Fruit fly (Drosophila melanogaster) whole organism, embryonic: ENCODE results near the gene CG16789.

ENCODE experiments used
- Abd-B ChIP-seq: fragments of 200-800 bp; sonication (Bioruptor generic); optimal IDR thresholded peaks from 2 replicates; lab custom pipeline; 2018; ENCODE audit warnings: missing biosample characterization, mild to moderate bottlenecking, missing genetic modification characterization, moderate library complexity
- Atf6 ChIP-seq: fragments of 200-800 bp; sonication (Bioruptor generic); IDR thresholded peaks from 2 replicates; pipeline ENCODE4 v1.3.6; 2022; ENCODE audit warnings: missing biosample characterization, missing genetic modification characterization
- CG10147 ChIP-seq: fragments of 200-800 bp; sonication (Bioruptor generic); optimal IDR thresholded peaks from 2 replicates; lab custom pipeline; 2019; ENCODE audit warnings: missing biosample characterization, mild to moderate bottlenecking, missing genetic modification characterization, moderate library complexity
- CG1024 ChIP-seq: fragments of 200-800 bp; sonication (Bioruptor generic); IDR thresholded peaks from 2 replicates; pipeline ENCODE4 v1.3.6; 2022; ENCODE audit warnings: missing biosample characterization, missing genetic modification characterization
- CG10267 ChIP-seq: fragments of 200-800 bp; sonication (Bioruptor generic); optimal IDR thresholded peaks from 2 replicates; lab custom pipeline; 2018; ENCODE audit warnings: missing biosample characterization, mild to moderate bottlenecking, missing genetic modification characterization, moderate library complexity
- CG10959 ChIP-seq: fragments of 200-800 bp; sonication (Bioruptor generic); IDR thresholded peaks from 2 replicates; pipeline ENCODE4 v1.3.6; 2022; ENCODE audit warnings: missing biosample characterization, missing genetic modification characterization
- CG11247 ChIP-seq: fragments of 200-800 bp; sonication (Bioruptor generic); IDR thresholded peaks from 2 replicates; pipeline ENCODE4 v1.3.6; 2022; ENCODE audit warnings: missing biosample characterization, missing genetic modification characterization
- CG11723 ChIP-seq: fragments of 200-800 bp; sonication (Bioruptor generic); optimal IDR thresholded peaks from 2 replicates; lab custom pipeline; 2017; ENCODE audit warnings: missing biosample characterization, mild to moderate bottlenecking, missing genetic modification characterization
- CG12299 ChIP-seq: fragments of 200-800 bp; sonication (Bioruptor generic); optimal IDR thresholded peaks from 2 replicates; lab custom pipeline; 2018; ENCODE audit warnings: missing biosample characterization, mild to moderate bottlenecking, missing genetic modification characterization
- CG13894 ChIP-seq: fragments of 200-800 bp; sonication (Bioruptor generic); optimal IDR thresholded peaks from 3 replicates; lab custom pipeline; 2018; ENCODE audit warnings: missing biosample characterization, mild to moderate bottlenecking, missing genetic modification characterization, moderate library complexity
- CG14441 ChIP-seq: fragments of 200-800 bp; sonication (Bioruptor generic); IDR thresholded peaks from 2 replicates; pipeline ENCODE4 v1.3.6; 2022; ENCODE audit warnings: missing biosample characterization, missing genetic modification characterization
- CG1529 ChIP-seq: fragments of 200-800 bp; sonication (Bioruptor generic); optimal IDR thresholded peaks from 3 replicates; lab custom pipeline; 2018; ENCODE audit warnings: missing biosample characterization, missing genetic modification characterization
- CG15696 ChIP-seq: fragments of 200-800 bp; sonication (Bioruptor generic); optimal IDR thresholded peaks from 2 replicates; lab custom pipeline; 2019; ENCODE audit warnings: missing biosample characterization, mild to moderate bottlenecking, missing genetic modification characterization, moderate library complexity
- CG16815 ChIP-seq: fragments of 200-800 bp; sonication (Bioruptor generic); optimal IDR thresholded peaks from 3 replicates; lab custom pipeline; 2017; ENCODE audit warnings: missing biosample characterization, mild to moderate bottlenecking, missing genetic modification characterization
- CG17612 ChIP-seq: fragments of 200-800 bp; sonication (Bioruptor generic); IDR thresholded peaks from 2 replicates; pipeline ENCODE4 v1.3.6; 2022; ENCODE audit warnings: missing biosample characterization, missing genetic modification characterization
- CG18599 ChIP-seq: fragments of 200-800 bp; sonication (Bioruptor generic); optimal IDR thresholded peaks from 3 replicates; lab custom pipeline; 2017; ENCODE audit warnings: missing biosample characterization, missing genetic modification characterization, mild to moderate bottlenecking, moderate library complexity, missing genetic modification reagents
- CG2202 ChIP-seq: fragments of 200-800 bp; sonication (Bioruptor generic); optimal IDR thresholded peaks from 2 replicates; lab custom pipeline; 2018; ENCODE audit warnings: missing biosample characterization, mild to moderate bottlenecking, missing genetic modification characterization
- CG2875 ChIP-seq: fragments of 200-800 bp; sonication (Bioruptor generic); optimal IDR thresholded peaks from 2 replicates; lab custom pipeline; 2017; ENCODE audit warnings: missing biosample characterization, mild to moderate bottlenecking, missing genetic modification characterization, missing genetic modification reagents
- CG34422 ChIP-seq: fragments of 200-800 bp; sonication (Bioruptor generic); IDR thresholded peaks from 3 replicates; pipeline ENCODE4 v1.3.6; 2022; ENCODE audit warnings: missing biosample characterization, missing genetic modification characterization
- CG4707 ChIP-seq: fragments of 200-800 bp; sonication (Bioruptor generic); optimal IDR thresholded peaks from 2 replicates; lab custom pipeline; 2018; ENCODE audit warnings: missing biosample characterization, mild to moderate bottlenecking, missing genetic modification characterization, moderate library complexity
- CG5180 ChIP-seq: fragments of 200-800 bp; sonication (Bioruptor generic); optimal IDR thresholded peaks from 3 replicates; lab custom pipeline; 2017; ENCODE audit warnings: missing biosample characterization, missing genetic modification characterization, mild to moderate bottlenecking, moderate library complexity, missing genetic modification reagents
- CG6272 ChIP-seq: fragments of 200-800 bp; sonication (Bioruptor generic); IDR thresholded peaks from 2 replicates; pipeline ENCODE4 v1.3.6; 2022; ENCODE audit warnings: missing biosample characterization, missing genetic modification characterization
- CG7556 ChIP-seq: fragments of 200-800 bp; sonication (Bioruptor generic); optimal IDR thresholded peaks from 2 replicates; lab custom pipeline; 2017; ENCODE audit warnings: missing biosample characterization, mild to moderate bottlenecking, missing genetic modification characterization
- CG7963 ChIP-seq: fragments of 200-800 bp; sonication (Bioruptor generic); IDR thresholded peaks from 3 replicates; pipeline ENCODE4 v1.3.6; 2022; ENCODE audit warnings: missing biosample characterization, missing genetic modification characterization; ENCODE audit not compliant: partially characterized antibody
- CG8924 ChIP-seq: fragments of 200-800 bp; optimal IDR thresholded peaks from 3 replicates; lab custom pipeline; 2019; ENCODE audit warnings: missing biosample characterization, mild to moderate bottlenecking, missing genetic modification characterization, moderate library complexity
- CG9437 ChIP-seq: fragments of 200-800 bp; sonication (Bioruptor generic); optimal IDR thresholded peaks from 2 replicates; lab custom pipeline; 2018; ENCODE audit warnings: missing biosample characterization, mild to moderate bottlenecking, missing genetic modification characterization
- D19B ChIP-seq: fragments of 200-800 bp; sonication (Bioruptor generic); optimal IDR thresholded peaks from 2 replicates; lab custom pipeline; 2017; ENCODE audit warnings: missing biosample characterization, mild to moderate bottlenecking, missing genetic modification characterization
- HLH4C ChIP-seq: fragments of 200-800 bp; sonication (Bioruptor generic); IDR thresholded peaks from 3 replicates; pipeline ENCODE4 v1.3.6; 2022; ENCODE audit warnings: missing biosample characterization, missing genetic modification characterization; ENCODE audit not compliant: partially characterized antibody
- Hey ChIP-seq: fragments of 200-800 bp; sonication (Bioruptor generic); optimal IDR thresholded peaks from 3 replicates; lab custom pipeline; 2018; ENCODE audit warnings: missing biosample characterization, mild to moderate bottlenecking, missing genetic modification characterization
- Hr51 ChIP-seq, 2 experiments: fragments of 200-800 bp; sonication (Bioruptor generic); optimal IDR thresholded peaks; 2 replicates in 1 of 2; 3 replicates in 1 of 2; lab custom pipeline; 2016 to 2018; ENCODE audit warnings: missing biosample characterization in 2 of 2, missing genetic modification characterization in 2 of 2, mild to moderate bottlenecking in 1 of 2, moderate library complexity in 1 of 2
- Hsf ChIP-seq: fragments of 200-800 bp; sonication (Bioruptor generic); optimal IDR thresholded peaks from 3 replicates; lab custom pipeline; 2016; ENCODE audit warnings: missing biosample characterization, missing genetic modification characterization
- Opbp ChIP-seq: fragments of 200-800 bp; sonication (Bioruptor generic); IDR thresholded peaks from 3 replicates; pipeline ENCODE4 v1.3.6; 2022; ENCODE audit warnings: missing biosample characterization, missing genetic modification characterization; ENCODE audit not compliant: partially characterized antibody
- PHDP ChIP-seq: fragments of 200-800 bp; sonication (Bioruptor generic); optimal IDR thresholded peaks from 3 replicates; lab custom pipeline; 2018; ENCODE audit warnings: missing biosample characterization, mild to moderate bottlenecking, missing genetic modification characterization, moderate library complexity
- Ssrp ChIP-seq: fragments of 200-800 bp; sonication (Bioruptor generic); optimal IDR thresholded peaks from 2 replicates; lab custom pipeline; 2018; ENCODE audit warnings: missing biosample characterization, mild to moderate bottlenecking, missing genetic modification characterization, moderate library complexity
- ara ChIP-seq: fragments of 200-800 bp; sonication (Bioruptor generic); IDR thresholded peaks from 2 replicates; pipeline ENCODE4 v1.3.6; 2022; ENCODE audit warnings: missing biosample characterization, missing genetic modification characterization
- ase ChIP-seq: fragments of 200-800 bp; sonication (Bioruptor generic); IDR thresholded peaks from 3 replicates; pipeline ENCODE4 v1.3.6; 2022; ENCODE audit warnings: missing biosample characterization, missing genetic modification characterization
- cad ChIP-seq: fragments of >200 bp; optimal IDR thresholded peaks from 2 replicates; lab custom pipeline; 2017; ENCODE audit warnings: missing biosample characterization, missing genetic modification characterization
- crc ChIP-seq: fragments of 200-800 bp; sonication (Bioruptor generic); optimal IDR thresholded peaks from 2 replicates; lab custom pipeline; 2016; ENCODE audit warnings: missing biosample characterization, missing genetic modification characterization
- dmrt99B ChIP-seq: fragments of 200-800 bp; sonication (Bioruptor generic); optimal IDR thresholded peaks from 2 replicates; lab custom pipeline; 2018; ENCODE audit warnings: missing biosample characterization, mild to moderate bottlenecking, missing genetic modification characterization, moderate library complexity
- emc ChIP-seq: fragments of 200-800 bp; sonication (Bioruptor generic); optimal IDR thresholded peaks from 2 replicates; lab custom pipeline; 2016; ENCODE audit warnings: missing biosample characterization, missing genetic modification characterization
- ham ChIP-seq: fragments of 200-800 bp; sonication (Bioruptor generic); IDR thresholded peaks from 2 replicates; pipeline ENCODE4 v1.3.6; 2022; ENCODE audit warnings: missing biosample characterization, missing genetic modification characterization
- nom ChIP-seq: fragments of 200-800 bp; sonication (Bioruptor generic); optimal IDR thresholded peaks from 2 replicates; lab custom pipeline; 2017; ENCODE audit warnings: missing biosample characterization, missing genetic modification characterization, mild to moderate bottlenecking, moderate library complexity, missing genetic modification reagents
- otp ChIP-seq: fragments of 200-800 bp; sonication (Bioruptor generic); IDR thresholded peaks from 3 replicates; pipeline ENCODE4, ENCODE4 v1.3.6; 2022; ENCODE audit warnings: missing biosample characterization, missing genetic modification characterization
- pho ChIP-seq: fragments of 200-800 bp; sonication (Bioruptor generic); optimal IDR thresholded peaks from 2 replicates; lab custom pipeline; 2016; ENCODE audit warnings: missing biosample characterization, missing genetic modification characterization
- shn ChIP-seq: fragments of 200-800 bp; sonication (Bioruptor generic); optimal IDR thresholded peaks from 3 replicates; lab custom pipeline; 2016; ENCODE audit warnings: missing biosample characterization, missing genetic modification characterization
- sima ChIP-seq: fragments of 200-800 bp; sonication (Bioruptor generic); optimal IDR thresholded peaks from 2 replicates; lab custom pipeline; 2016; ENCODE audit warnings: missing biosample characterization, missing genetic modification characterization
- slbo ChIP-seq: fragments of 200-800 bp; sonication (Bioruptor generic); IDR thresholded peaks from 2 replicates; pipeline ENCODE4 v1.3.6; 2022; ENCODE audit warnings: missing biosample characterization, missing genetic modification characterization
- slp2 ChIP-seq: fragments of 200-800 bp; sonication (Bioruptor generic); optimal IDR thresholded peaks from 2 replicates; lab custom pipeline; 2016; ENCODE audit warnings: missing biosample characterization, missing genetic modification characterization
- zen ChIP-seq: fragments of 200-800 bp; sonication (Bioruptor generic); optimal IDR thresholded peaks from 3 replicates; lab custom pipeline; 2018; ENCODE audit warnings: missing biosample characterization, mild to moderate bottlenecking, missing genetic modification characterization, moderate library complexity
- zfh1 ChIP-seq: fragments of 200-800 bp; sonication (Bioruptor generic); IDR thresholded peaks from 3 replicates; pipeline ENCODE4 v1.3.6; 2022; ENCODE audit warnings: missing biosample characterization, missing genetic modification characterization

Gene CG16789

dm6 chr3R:9590952-9591532 is 25.0 kb downstream of the CG16789 start, which contains the start of the genes bocks and CG8312 (continued):
- TF ChIP-seq CG2875 (GFP tag; lab: Kevin White, UChicago) (no peak), Opbp (no peak), shn (peak; percentile 16), CG14441 (GFP tag; lab: Robert Waterston, UW) (no peak), CG7556 (GFP tag; lab: Kevin White, UChicago) (peak; percentile 16), cad (GFP tag; lab: Kevin White, UChicago) (no peak), CG4707 (no peak), CG1024 (GFP tag; lab: Robert Waterston, UW) (no peak), ase (GFP tag; lab: Robert Waterston, UW) (no peak), emc (no peak), PHDP (tag; lab: Kevin White, UChicago) (peak; percentile 14), Atf6 (GFP tag; lab: Robert Waterston, UW) (no peak), Hey (tag; lab: Kevin White, UChicago) (no peak), Hsf (GFP tag; lab: Kevin White, UChicago) (peak; percentile 55), CG5180 (GFP tag; lab: Kevin White, UChicago) (no peak), CG10267 (tag; lab: Kevin White, UChicago) (peak; percentile 99), nom (GFP tag; lab: Kevin White, UChicago) (no peak), CG13894 (tag; lab: Kevin White, UChicago) (peak; percentile 70), Ssrp (tag; lab: Kevin White, UChicago) (no peak), D19B (GFP tag; lab: Kevin White, UChicago) (no peak), CG11247 (GFP tag; lab: Robert Waterston, UW) (no peak), otp (GFP tag; lab: Robert Waterston, UW) (no peak), CG1529 (no peak), ham (GFP tag; lab: Robert Waterston, UW) (no peak), dmrt99B (tag; lab: Kevin White, UChicago) (no peak), CG10959 (GFP tag; lab: Robert Waterston, UW) (no peak), HLH4C (no peak), CG11723 (GFP tag; lab: Kevin White, UChicago) (no peak), zfh1 (GFP tag; lab: Robert Waterston, UW) (no peak), CG10147 (GFP tag; lab: Kevin White, UChicago) (peak; percentile 47), zen (tag; lab: Kevin White, UChicago) (peak; percentile 26), slbo (no peak), CG15696 (tag; lab: Kevin White, UChicago) (no peak), crc (peak; percentile 14), CG7963 (GFP tag; lab: Robert Waterston, UW) (no peak), Abd-B (GFP tag; lab: Kevin White, UChicago) (peak; percentile 34), CG17612 (GFP tag; lab: Robert Waterston, UW) (no peak), CG34422 (GFP tag; lab: Robert Waterston, UW) (no peak), CG9437 (GFP tag; lab: Kevin White, UChicago) (no peak), CG2202 (tag; lab: Kevin White, UChicago) (no peak), Hr51 (GFP tag; optimal IDR thresholded peaks at IDR 0.05; lab: Kevin White, UChicago) (peak in 1 of 2 experiments; percentile 33), slp2 (GFP tag; lab: Kevin White, UChicago) (no peak), CG12299 (tag; lab: Kevin White, UChicago) (peak; percentile 21), sima (no peak), CG8924 (tag; lab: Kevin White, UChicago) (peak; percentile 50), pho (peak; percentile 65), CG18599 (peak; percentile 24), ara (no peak), CG6272 (GFP tag; lab: Robert Waterston, UW) (no peak), CG16815 (GFP tag; lab: Kevin White, UChicago) (no peak)
